Worm (Caenorhabditis elegans): ENCODE measurements around the gene cyp-35A1.

DNA sequence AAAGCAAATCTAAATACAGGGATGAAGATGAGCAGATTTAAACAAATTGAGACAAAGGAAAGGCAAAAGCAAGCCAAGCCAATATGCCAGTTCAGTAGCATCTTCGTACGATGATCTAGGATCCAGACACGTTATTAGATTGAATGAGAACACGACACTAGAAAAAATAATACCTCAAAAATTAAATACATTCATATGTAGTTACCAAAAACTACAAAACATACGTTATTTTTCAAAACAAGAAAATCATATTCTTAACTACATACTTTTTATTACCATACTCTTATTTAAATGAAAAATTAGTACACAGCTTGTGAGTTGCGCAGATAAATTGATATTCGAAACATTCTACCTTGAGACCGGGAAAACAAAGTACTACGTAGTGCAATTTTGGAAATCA, 48.3 kb downstream of the cyp-35A1 start, which contains the start of gene srx-6:
- TF ChIP-seq him-1 (tag; optimal IDR thresholded peaks at IDR 0.05) (no peak), W03F9.2 (tag; optimal IDR thresholded peaks at IDR 0.05) (no peak), dao-5 (tag; optimal IDR thresholded peaks at IDR 0.05) (no peak)

All from whole organism, L4/young adult.